Fruit fly (Drosophila melanogaster): ENCODE measurements around the gene Mnt.
A peak's percentile ranks its signal among the peaks of the same experiment; 100 is the strongest.

Gene Mnt

DNA sequence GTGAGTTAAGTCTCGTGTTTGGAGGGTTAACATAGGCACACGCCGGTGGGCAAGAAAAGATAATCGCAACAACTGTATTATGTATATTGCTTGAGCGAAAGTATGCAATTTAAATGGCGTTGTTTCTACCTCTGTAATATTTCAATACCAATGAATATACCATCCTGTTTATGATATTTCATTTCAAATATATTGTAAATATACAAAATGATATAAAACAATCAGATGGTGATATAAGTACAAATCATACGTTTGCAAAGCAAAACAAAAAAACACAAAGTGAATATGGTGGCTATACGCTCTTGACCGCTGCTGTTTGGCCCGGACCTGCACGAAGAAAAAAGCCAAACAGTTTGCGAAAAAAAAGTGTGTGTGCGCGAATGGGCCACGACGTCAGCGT lies 76.6 kb downstream of the Mnt start (continued):
- TF ChIP-seq jumu (GFP tag; optimal IDR thresholded peaks at IDR 0.05) (no peak), chm (GFP tag; IDR thresholded peaks at IDR 0.05) (no peak), CG11504 (tag; optimal IDR thresholded peaks at IDR 0.05) (peak; percentile 83), CG10431 (GFP tag; optimal IDR thresholded peaks at IDR 0.05) (no peak), sd (tag; optimal IDR thresholded peaks at IDR 0.05) (no peak), gsb (GFP tag; IDR thresholded peaks at IDR 0.05) (0 out of 2 replicates have a peak, but pooled peaks have one; percentile 27), ac (GFP tag; optimal IDR thresholded peaks at IDR 0.05) (no peak), grau (tag; optimal IDR thresholded peaks at IDR 0.05) (peak; percentile 82), H15 (GFP tag; IDR thresholded peaks at IDR 0.05) (no peak), tin (GFP tag; optimal IDR thresholded peaks at IDR 0.05) (peak; percentile 53), CTCF (GFP tag; optimal IDR thresholded peaks at IDR 0.05) (no peak), CG13775 (GFP tag; optimal IDR thresholded peaks at IDR 0.05) (peak; percentile 68), CG12659 (GFP tag; optimal IDR thresholded peaks at IDR 0.05) (peak; percentile 74), CG15514 (GFP tag; optimal IDR thresholded peaks at IDR 0.05) (peak; percentile 62), disco-r (GFP tag; optimal IDR thresholded peaks at IDR 0.05) (no peak), CG2202 (tag; optimal IDR thresholded peaks at IDR 0.05) (no peak), CG10267 (tag; optimal IDR thresholded peaks at IDR 0.05) (peak; percentile 62), CG6854 (GFP tag; optimal IDR thresholded peaks at IDR 0.05) (peak; percentile 53), Abd-B (GFP tag; optimal IDR thresholded peaks at IDR 0.05) (peak; percentile 49), ATbp (GFP tag; optimal IDR thresholded peaks at IDR 0.05) (peak; percentile 48), ara (GFP tag; IDR thresholded peaks at IDR 0.05) (no peak), Taf1 (GFP tag; IDR thresholded peaks at IDR 0.05) (0 out of 2 replicates have a peak, but pooled peaks have one; percentile 46), CG7987 (GFP tag; optimal IDR thresholded peaks at IDR 0.05) (no peak), CG2199 (GFP tag; IDR thresholded peaks at IDR 0.05) (no peak), gem (tag; optimal IDR thresholded peaks at IDR 0.05) (peak; percentile 86), CG6689 (GFP tag; IDR thresholded peaks at IDR 0.05) (peak; percentile 80), Meics (GFP tag; optimal IDR thresholded peaks at IDR 0.05) (peak; percentile 84), wdn (GFP tag; IDR thresholded peaks at IDR 0.05) (peak; percentile 51; the same call in 1 of the 2 replicates), CG4707 (GFP tag; optimal IDR thresholded peaks at IDR 0.05) (no peak), CG14710 (tag; optimal IDR thresholded peaks at IDR 0.05) (peak; percentile 49), scrt (GFP tag; optimal IDR thresholded peaks at IDR 0.05) (peak; percentile 71), salm (tag; optimal IDR thresholded peaks at IDR 0.05) (peak; percentile 47), CG11085 (GFP tag; IDR thresholded peaks at IDR 0.05) (no peak; the same call in 1 of the 2 replicates), onecut (GFP tag; IDR thresholded peaks at IDR 0.05) (peak; percentile 43), Dbx (GFP tag; IDR thresholded peaks at IDR 0.05) (peak; percentile 50; the same call in 1 of the 3 replicates), ken (GFP tag; IDR thresholded peaks at IDR 0.05) (peak; percentile 49; the same call in 1 of the 3 replicates), CG8281 (tag; optimal IDR thresholded peaks at IDR 0.05) (peak; percentile 37), Sin3A (optimal IDR thresholded peaks at IDR 0.05) (no peak), CG10654 (GFP tag; optimal IDR thresholded peaks at IDR 0.05) (peak; percentile 36), D19B (GFP tag; optimal IDR thresholded peaks at IDR 0.05) (peak; percentile 55), ci (GFP tag; IDR thresholded peaks at IDR 0.05) (peak; percentile 64), CG11695 (GFP tag; IDR thresholded peaks at IDR 0.05) (peak; percentile 62; the same call in 2 of the 3 replicates), CG1647 (GFP tag; optimal IDR thresholded peaks at IDR 0.05) (no peak), fd3F (GFP tag; optimal IDR thresholded peaks at IDR 0.05) (peak; percentile 62), wek (GFP tag; optimal IDR thresholded peaks at IDR 0.05) (no peak), CG5180 (GFP tag; optimal IDR thresholded peaks at IDR 0.05) (no peak), CG1024 (GFP tag; IDR thresholded peaks at IDR 0.05) (no peak), CG31441 (GFP tag; IDR thresholded peaks at IDR 0.05) (peak; percentile 83), CG2116 (GFP tag; optimal IDR thresholded peaks at IDR 0.05) (no peak), CG8765 (GFP tag; IDR thresholded peaks at IDR 0.05) (no peak), CG13624 (GFP tag; optimal IDR thresholded peaks at IDR 0.05) (no peak), HLHmδ (GFP tag; optimal IDR thresholded peaks at IDR 0.05) (no peak)
